Fruit fly (Drosophila melanogaster) whole organism, embryonic: ENCODE measurements around the gene udt.

Experiments
- ATbp ChIP-seq: fragments of 200-800 bp; sonication (Bioruptor generic); optimal IDR thresholded peaks from 2 replicates; lab custom pipeline; 2017; ENCODE audit warnings: missing biosample characterization, mild to moderate bottlenecking, missing genetic modification characterization, missing genetic modification reagents
- CG10147 ChIP-seq: fragments of 200-800 bp; sonication (Bioruptor generic); optimal IDR thresholded peaks from 2 replicates; lab custom pipeline; 2019; ENCODE audit warnings: missing biosample characterization, mild to moderate bottlenecking, missing genetic modification characterization, moderate library complexity
- CG10431 ChIP-seq: fragments of 200-800 bp; sonication (Bioruptor generic); optimal IDR thresholded peaks from 3 replicates; lab custom pipeline; 2018; ENCODE audit warnings: missing biosample characterization, mild to moderate bottlenecking, missing genetic modification characterization
- CG10959 ChIP-seq: fragments of 200-800 bp; sonication (Bioruptor generic); IDR thresholded peaks from 2 replicates; pipeline ENCODE4 v1.3.6; 2022; ENCODE audit warnings: missing biosample characterization, missing genetic modification characterization
- CG11456 ChIP-seq: fragments of 200-800 bp; sonication (Bioruptor generic); IDR thresholded peaks from 3 replicates; pipeline ENCODE4 v1.3.6; 2022; ENCODE audit warnings: missing biosample characterization, missing genetic modification characterization
- CG11695 ChIP-seq: fragments of 200-800 bp; sonication (Bioruptor generic); IDR thresholded peaks from 3 replicates; pipeline ENCODE4 v1.3.6; 2022; ENCODE audit warnings: missing biosample characterization, missing genetic modification characterization
- CG12769 ChIP-seq: fragments of 200-800 bp; sonication (Bioruptor generic); optimal IDR thresholded peaks from 2 replicates; lab custom pipeline; 2019; ENCODE audit warnings: missing biosample characterization, mild to moderate bottlenecking, missing genetic modification characterization, moderate library complexity
- CG14014 ChIP-seq: fragments of 200-800 bp; sonication (Bioruptor generic); IDR thresholded peaks from 2 replicates; pipeline ENCODE4 v1.3.6; 2022; ENCODE audit warnings: missing biosample characterization, missing genetic modification characterization
- CG17361 ChIP-seq: fragments of 200-800 bp; sonication (Bioruptor generic); IDR thresholded peaks from 3 replicates; pipeline ENCODE4 v1.3.6; 2022; ENCODE audit warnings: missing biosample characterization, missing genetic modification characterization
- CG18011 ChIP-seq: fragments of 200-800 bp; sonication (Bioruptor generic); optimal IDR thresholded peaks from 2 replicates; lab custom pipeline; 2017; ENCODE audit warnings: missing biosample characterization, missing genetic modification characterization, mild to moderate bottlenecking, moderate library complexity, missing genotype
- CG2875 ChIP-seq: fragments of 200-800 bp; sonication (Bioruptor generic); optimal IDR thresholded peaks from 2 replicates; lab custom pipeline; 2017; ENCODE audit warnings: missing biosample characterization, mild to moderate bottlenecking, missing genetic modification characterization, missing genetic modification reagents
- CG30403 ChIP-seq: fragments of 200-800 bp; sonication (Bioruptor generic); optimal IDR thresholded peaks from 3 replicates; lab custom pipeline; 2016; ENCODE audit warnings: missing biosample characterization, missing genetic modification characterization
- CG31365 ChIP-seq: fragments of 200-800 bp; sonication (Bioruptor generic); optimal IDR thresholded peaks from 2 replicates; lab custom pipeline; 2018; ENCODE audit warnings: missing biosample characterization, mild to moderate bottlenecking, missing genetic modification characterization
- CG32532 ChIP-seq: fragments of 200-800 bp; sonication (Bioruptor generic); IDR thresholded peaks from 2 replicates; pipeline ENCODE4 v1.3.6; 2022; ENCODE audit warnings: missing biosample characterization, missing genetic modification characterization
- CG3838 ChIP-seq: fragments of 200-800 bp; sonication (Bioruptor generic); optimal IDR thresholded peaks from 3 replicates; lab custom pipeline; 2016; ENCODE audit warnings: missing biosample characterization, missing genetic modification characterization
- CG4424 ChIP-seq: fragments of 200-800 bp; sonication (Bioruptor generic); optimal IDR thresholded peaks from 3 replicates; lab custom pipeline; 2016; ENCODE audit warnings: missing biosample characterization, missing genetic modification characterization
- CG6765 ChIP-seq: fragments of 200-800 bp; sonication (Bioruptor generic); optimal IDR thresholded peaks from 3 replicates; lab custom pipeline; 2017; ENCODE audit warnings: missing biosample characterization, mild to moderate bottlenecking, missing genetic modification characterization
- CG7556 ChIP-seq: fragments of 200-800 bp; sonication (Bioruptor generic); optimal IDR thresholded peaks from 2 replicates; lab custom pipeline; 2017; ENCODE audit warnings: missing biosample characterization, mild to moderate bottlenecking, missing genetic modification characterization
- CG8089 ChIP-seq: fragments of 200-800 bp; sonication (Bioruptor generic); optimal IDR thresholded peaks from 3 replicates; lab custom pipeline; 2016; ENCODE audit warnings: missing biosample characterization, missing genetic modification characterization
- CG8281 ChIP-seq: fragments of 200-800 bp; sonication (Bioruptor generic); optimal IDR thresholded peaks from 2 replicates; lab custom pipeline; 2018; ENCODE audit warnings: missing biosample characterization, mild to moderate bottlenecking, missing genetic modification characterization, moderate library complexity
- CG8944 ChIP-seq: fragments of 200-800 bp; sonication (Bioruptor generic); optimal IDR thresholded peaks from 3 replicates; lab custom pipeline; 2016; ENCODE audit warnings: missing biosample characterization, missing genetic modification characterization
- CG9817 ChIP-seq: fragments of 200-800 bp; sonication (Bioruptor generic); optimal IDR thresholded peaks from 2 replicates; lab custom pipeline; 2018; ENCODE audit warnings: missing biosample characterization, mild to moderate bottlenecking, missing genetic modification characterization, moderate library complexity
- CHES-1-like ChIP-seq: fragments of 200-800 bp; sonication (Bioruptor generic); optimal IDR thresholded peaks from 2 replicates; lab custom pipeline; 2016; ENCODE audit warnings: missing biosample characterization, missing genetic modification characterization
- Fer1 ChIP-seq: fragments of 200-800 bp; sonication (Bioruptor generic); optimal IDR thresholded peaks from 2 replicates; lab custom pipeline; 2017; ENCODE audit warnings: missing biosample characterization, mild to moderate bottlenecking, missing genetic modification characterization
- Fer3 ChIP-seq: fragments of 200-800 bp; sonication (Bioruptor generic); optimal IDR thresholded peaks from 2 replicates; lab custom pipeline; 2018; ENCODE audit warnings: missing biosample characterization, mild to moderate bottlenecking, missing genetic modification characterization, moderate library complexity
- HLHmδ ChIP-seq: fragments of 200-800 bp; sonication (Bioruptor generic); optimal IDR thresholded peaks from 2 replicates; lab custom pipeline; 2018; ENCODE audit warnings: missing biosample characterization, mild to moderate bottlenecking, missing genetic modification characterization, moderate library complexity
- Lim3 ChIP-seq: fragments of 200-800 bp; sonication (Bioruptor generic); IDR thresholded peaks from 2 replicates; pipeline ENCODE4 v1.3.6; 2022; ENCODE audit warnings: missing biosample characterization, missing genetic modification characterization
- Max ChIP-seq: fragments of 200-800 bp; sonication (Bioruptor generic); optimal IDR thresholded peaks from 2 replicates; lab custom pipeline; 2016; ENCODE audit warnings: missing biosample characterization, mild to moderate bottlenecking, missing genetic modification characterization
- Optix ChIP-seq: fragments of 200-800 bp; sonication (Bioruptor generic); IDR thresholded peaks from 3 replicates; pipeline ENCODE4 v1.3.6; 2022; ENCODE audit warnings: missing biosample characterization, missing genetic modification characterization
- Poxn ChIP-seq: fragments of 200-800 bp; sonication (Bioruptor generic); IDR thresholded peaks from 2 replicates; pipeline ENCODE4 v1.3.6; 2022; ENCODE audit warnings: missing biosample characterization, missing genetic modification characterization
- Six4 ChIP-seq: fragments of 200-800 bp; sonication (Bioruptor generic); optimal IDR thresholded peaks from 2 replicates; lab custom pipeline; 2016; ENCODE audit warnings: missing biosample characterization, missing genetic modification characterization
- Sox100B ChIP-seq: fragments of 200-800 bp; sonication (Bioruptor generic); optimal IDR thresholded peaks from 3 replicates; lab custom pipeline; 2018; ENCODE audit warnings: missing biosample characterization, mild to moderate bottlenecking, missing genetic modification characterization
- Taf1 ChIP-seq: fragments of 200-800 bp; sonication (Bioruptor generic); IDR thresholded peaks from 2 replicates; pipeline ENCODE4 v1.3.6; 2022; ENCODE audit warnings: missing biosample characterization, missing genetic modification characterization
- ac ChIP-seq: fragments of 200-800 bp; sonication (Bioruptor generic); optimal IDR thresholded peaks from 3 replicates; lab custom pipeline; 2017; ENCODE audit warnings: missing biosample characterization, mild to moderate bottlenecking, missing genetic modification characterization
- cg ChIP-seq: fragments of 200-800 bp; sonication (Bioruptor generic); optimal IDR thresholded peaks from 3 replicates; lab custom pipeline; 2019; ENCODE audit warnings: missing biosample characterization, mild to moderate bottlenecking, missing genetic modification characterization, moderate library complexity
- corto ChIP-seq: fragments of 200-800 bp; sonication (Bioruptor generic); optimal IDR thresholded peaks from 2 replicates; lab custom pipeline; 2016; ENCODE audit warnings: missing biosample characterization, mild to moderate bottlenecking, missing genetic modification characterization, moderate library complexity
- gsb-n ChIP-seq: fragments of 200-800 bp; sonication (Bioruptor generic); optimal IDR thresholded peaks from 3 replicates; lab custom pipeline; 2018; ENCODE audit warnings: missing biosample characterization, mild to moderate bottlenecking, missing genetic modification characterization
- ham ChIP-seq: fragments of 200-800 bp; sonication (Bioruptor generic); IDR thresholded peaks from 2 replicates; pipeline ENCODE4 v1.3.6; 2022; ENCODE audit warnings: missing biosample characterization, missing genetic modification characterization
- insv ChIP-seq, 2 experiments: fragments of 200-800 bp; sonication (Bioruptor generic); optimal IDR thresholded peaks; 3 replicates each; lab custom pipeline; 2016 to 2018; ENCODE audit warnings: missing biosample characterization in 2 of 2, missing genetic modification characterization in 2 of 2
- lab ChIP-seq: fragments of 200-800 bp; sonication (Bioruptor generic); optimal IDR thresholded peaks from 3 replicates; lab custom pipeline; 2017; ENCODE audit warnings: missing biosample characterization, missing genetic modification characterization, mild to moderate bottlenecking, moderate library complexity, missing genetic modification reagents
- lov ChIP-seq, 2 experiments: fragments of 200-800 bp in 1 of 2; fragments of >200 bp in 1 of 2; sonication (Bioruptor generic) in 1 of 2; IDR thresholded peaks in 1 of 2; optimal IDR thresholded peaks in 1 of 2; 2 replicates in 1 of 2; 3 replicates in 1 of 2; pipeline versions ENCODE4 v1.3.6 to Lab custom; 2017 to 2022; ENCODE audit warnings: missing biosample characterization in 1 of 2, missing genetic modification characterization in 1 of 2
- pnt ChIP-seq: fragments of 200-800 bp; sonication (Bioruptor generic); optimal IDR thresholded peaks from 3 replicates; lab custom pipeline; 2016; ENCODE audit warnings: missing biosample characterization, missing genetic modification characterization
- seq ChIP-seq: fragments of 200-800 bp; sonication (Bioruptor generic); IDR thresholded peaks from 2 replicates; pipeline ENCODE4 v1.3.6; 2022; ENCODE audit warnings: missing biosample characterization, missing genetic modification characterization
- sisA ChIP-seq: fragments of 200-800 bp; sonication (Bioruptor generic); IDR thresholded peaks from 2 replicates; pipeline ENCODE4 v1.3.6; 2022; ENCODE audit warnings: missing biosample characterization, missing genetic modification characterization
- slbo ChIP-seq: fragments of 200-800 bp; sonication (Bioruptor generic); IDR thresholded peaks from 2 replicates; pipeline ENCODE4 v1.3.6; 2022; ENCODE audit warnings: missing biosample characterization, missing genetic modification characterization
- sob ChIP-seq: fragments of 200-800 bp; sonication (Bioruptor generic); IDR thresholded peaks from 2 replicates; pipeline ENCODE4 v1.3.6; 2022; ENCODE audit warnings: missing biosample characterization, missing genetic modification characterization
- sug ChIP-seq: fragments of 200-800 bp; optimal IDR thresholded peaks from 2 replicates; lab custom pipeline; 2019; ENCODE audit warnings: missing biosample characterization, mild to moderate bottlenecking, missing genetic modification characterization, moderate library complexity
- tna ChIP-seq: fragments of 200-800 bp; sonication (Bioruptor generic); IDR thresholded peaks from 2 replicates; pipeline ENCODE4 v1.3.6; 2022; ENCODE audit warnings: missing biosample characterization, missing genetic modification characterization; ENCODE audit not compliant: partially characterized antibody
- usp ChIP-seq: fragments of >200 bp; optimal IDR thresholded peaks from 2 replicates; lab custom pipeline; 2017; ENCODE audit warnings: missing biosample characterization, missing genetic modification characterization

udt gene

dm6 chr3R:23729632-23730471, 33.2 kb downstream of the udt start (continued):
- TF ChIP-seq slbo (GFP tag; lab: Robert Waterston, UW) (no peak), CG11695 (GFP tag; lab: Robert Waterston, UW) (peak; percentile 18; the same call in 1 of the 3 replicates), CG8281 (tag; lab: Kevin White, UChicago) (no peak), CG11456 (GFP tag; lab: Robert Waterston, UW) (no peak), Sox100B (GFP tag; lab: Kevin White, UChicago) (no peak), CG10147 (GFP tag; lab: Kevin White, UChicago) (no peak), Taf1 (GFP tag; lab: Robert Waterston, UW) (no peak), CG3838 (GFP tag; lab: Kevin White, UChicago) (no peak), CG8944 (GFP tag; lab: Kevin White, UChicago) (no peak), CG30403 (GFP tag; lab: Kevin White, UChicago) (no peak), lab (GFP tag; lab: Kevin White, UChicago) (no peak), sug (peak; percentile 88), insv (GFP tag; optimal IDR thresholded peaks at IDR 0.05; lab: Kevin White, UChicago) (no peak), Lim3 (no peak), ac (GFP tag; lab: Kevin White, UChicago) (no peak), ham (no peak; the same call in 1 of the 2 replicates), CG17361 (GFP tag; lab: Robert Waterston, UW) (no peak; the same call in 2 of the 3 replicates), CG18011 (GFP tag; lab: Kevin White, UChicago) (no peak), Max (no peak), CG32532 (GFP tag; lab: Robert Waterston, UW) (peak; percentile 33; the same call in 1 of the 2 replicates), gsb-n (tag; lab: Kevin White, UChicago) (no peak), Six4 (no peak), CG2875 (GFP tag; lab: Kevin White, UChicago) (peak; percentile 18), corto (GFP tag; lab: Kevin White, UChicago) (no peak), usp (no peak), CG10959 (no peak), CG12769 (tag; lab: Kevin White, UChicago) (peak; percentile 98), CG31365 (tag; lab: Kevin White, UChicago) (no peak), CG7556 (GFP tag; lab: Kevin White, UChicago) (no peak), CG8089 (GFP tag; lab: Kevin White, UChicago) (no peak), CG10431 (no peak), seq (no peak), sob (peak; percentile 60), Fer1 (GFP tag; lab: Kevin White, UChicago) (peak; percentile 26), lov (optimal IDR thresholded peaks at IDR 0.05; lab: Kevin White, UChicago) (no peak), lov (GFP tag; IDR thresholded peaks at IDR 0.05; lab: Robert Waterston, UW) (no peak), pnt (no peak), CHES-1-like (GFP tag; lab: Kevin White, UChicago) (no peak), CG9817 (no peak), CG14014 (GFP tag; lab: Robert Waterston, UW) (no peak), Optix (GFP tag; lab: Robert Waterston, UW) (no peak), Fer3 (tag; lab: Kevin White, UChicago) (no peak), sisA (GFP tag; lab: Robert Waterston, UW) (no peak), cg (no peak), tna (GFP tag; lab: Robert Waterston, UW) (peak; percentile 81), HLHmδ (GFP tag; lab: Kevin White, UChicago) (peak; percentile 46), Poxn (GFP tag; lab: Robert Waterston, UW) (no peak), ATbp (no peak), CG4424 (no peak), CG6765 (GFP tag; lab: Kevin White, UChicago) (no peak)
